Fruit fly (Drosophila melanogaster) whole organism, embryonic: ENCODE results near the gene CG15353.

ENCODE experiments used
- Ada2b ChIP-seq: fragments of 200-800 bp; sonication (Bioruptor generic); IDR thresholded peaks from 2 replicates; pipeline ENCODE4 v1.3.6; 2022; ENCODE audit warnings: missing biosample characterization, missing genetic modification characterization
- Adf1 ChIP-seq: fragments of 200-800 bp; sonication (Bioruptor generic); IDR thresholded peaks from 2 replicates; pipeline ENCODE4 v1.3.6; 2022; ENCODE audit warnings: missing biosample characterization, missing genetic modification characterization
- CG10366 ChIP-seq: fragments of 200-800 bp; sonication (Bioruptor generic); IDR thresholded peaks from 2 replicates; pipeline ENCODE4 v1.3.6; 2022; ENCODE audit warnings: missing biosample characterization, missing genetic modification characterization
- CG11247 ChIP-seq: fragments of 200-800 bp; sonication (Bioruptor generic); IDR thresholded peaks from 2 replicates; pipeline ENCODE4 v1.3.6; 2022; ENCODE audit warnings: missing biosample characterization, missing genetic modification characterization
- CG12299 ChIP-seq: fragments of 200-800 bp; sonication (Bioruptor generic); optimal IDR thresholded peaks from 2 replicates; lab custom pipeline; 2018; ENCODE audit warnings: missing biosample characterization, mild to moderate bottlenecking, missing genetic modification characterization
- CG14860 ChIP-seq: fragments of 200-800 bp; sonication (Bioruptor generic); IDR thresholded peaks from 3 replicates; pipeline ENCODE4 v1.3.6; 2022; ENCODE audit warnings: missing biosample characterization, missing genetic modification characterization; ENCODE audit not compliant: partially characterized antibody
- CG14965 ChIP-seq: fragments of 200-800 bp; sonication (Bioruptor generic); optimal IDR thresholded peaks from 2 replicates; lab custom pipeline; 2016; ENCODE audit warnings: missing biosample characterization, missing genetic modification characterization, borderline replicate concordance
- CG15514 ChIP-seq: fragments of 200-800 bp; sonication (Bioruptor generic); optimal IDR thresholded peaks from 3 replicates; lab custom pipeline; 2017; ENCODE audit warnings: missing biosample characterization, missing genetic modification characterization, mild to moderate bottlenecking, moderate library complexity, missing genetic modification reagents
- CG17802 ChIP-seq: fragments of 200-800 bp; sonication (Bioruptor generic); optimal IDR thresholded peaks from 2 replicates; lab custom pipeline; 2018; ENCODE audit warnings: missing biosample characterization, mild to moderate bottlenecking, missing genetic modification characterization, moderate library complexity
- CG18476 ChIP-seq: fragments of 200-800 bp; sonication (Bioruptor generic); optimal IDR thresholded peaks from 2 replicates; lab custom pipeline; 2016; ENCODE audit warnings: missing biosample characterization, mild to moderate bottlenecking, missing genetic modification characterization
- CG30403 ChIP-seq: fragments of 200-800 bp; sonication (Bioruptor generic); optimal IDR thresholded peaks from 3 replicates; lab custom pipeline; 2016; ENCODE audit warnings: missing biosample characterization, missing genetic modification characterization
- CG31441 ChIP-seq: fragments of 200-800 bp; sonication (Bioruptor generic); IDR thresholded peaks from 2 replicates; pipeline ENCODE4 v1.3.6; 2022; ENCODE audit warnings: missing biosample characterization, missing genetic modification characterization
- CG3163 ChIP-seq: fragments of 200-800 bp; sonication (Bioruptor generic); optimal IDR thresholded peaks from 3 replicates; lab custom pipeline; 2016; ENCODE audit warnings: missing biosample characterization, missing genetic modification characterization
- CG32767 ChIP-seq: fragments of 200-800 bp; sonication (Bioruptor generic); IDR thresholded peaks from 2 replicates; pipeline ENCODE4 v1.3.6; 2022; ENCODE audit warnings: missing biosample characterization, missing genetic modification characterization
- CG3726 ChIP-seq: fragments of 200-800 bp; sonication (Bioruptor generic); IDR thresholded peaks from 3 replicates; pipeline ENCODE4, ENCODE4 v1.3.6; 2022; ENCODE audit warnings: missing biosample characterization, missing genetic modification characterization
- CG3995 ChIP-seq: fragments of 200-800 bp; sonication (Bioruptor generic); optimal IDR thresholded peaks from 3 replicates; lab custom pipeline; 2016; ENCODE audit warnings: missing biosample characterization, missing genetic modification characterization
- CG6175 ChIP-seq: fragments of 200-800 bp; sonication (Bioruptor generic); IDR thresholded peaks from 3 replicates; pipeline ENCODE4 v1.3.6; 2022; ENCODE audit warnings: missing biosample characterization, missing genetic modification characterization
- CG8478 ChIP-seq: fragments of >200 bp; optimal IDR thresholded peaks from 2 replicates; lab custom pipeline; 2018
- CG9727 ChIP-seq: fragments of 200-800 bp; sonication (Bioruptor generic); optimal IDR thresholded peaks from 3 replicates; lab custom pipeline; 2017; ENCODE audit warnings: missing biosample characterization, mild to moderate bottlenecking, missing genetic modification characterization
- CG9876 ChIP-seq: fragments of 200-800 bp; sonication (Bioruptor generic); optimal IDR thresholded peaks from 2 replicates; lab custom pipeline; 2016; ENCODE audit warnings: missing biosample characterization, missing genetic modification characterization
- CTCF ChIP-seq: fragments of 200-800 bp; sonication (Bioruptor generic); optimal IDR thresholded peaks from 2 replicates; lab custom pipeline; 2017; ENCODE audit warnings: missing biosample characterization, mild to moderate bottlenecking, missing genetic modification characterization, moderate library complexity
- Fer2 ChIP-seq: fragments of 200-800 bp; sonication (Bioruptor generic); optimal IDR thresholded peaks from 2 replicates; lab custom pipeline; 2018; ENCODE audit warnings: missing biosample characterization, mild to moderate bottlenecking, missing genetic modification characterization, moderate library complexity
- Fer3 ChIP-seq: fragments of 200-800 bp; sonication (Bioruptor generic); optimal IDR thresholded peaks from 2 replicates; lab custom pipeline; 2018; ENCODE audit warnings: missing biosample characterization, mild to moderate bottlenecking, missing genetic modification characterization, moderate library complexity
- GATAe ChIP-seq: fragments of 200-800 bp; sonication (Bioruptor generic); conservative IDR thresholded peaks from 2 replicates; pipeline ENCODE4 v1.3.6; 2022; ENCODE audit warnings: missing biosample characterization, missing genetic modification characterization
- Gsc ChIP-seq: fragments of 200-800 bp; sonication (Bioruptor generic); IDR thresholded peaks from 2 replicates; pipeline ENCODE4 v1.3.6; 2022; ENCODE audit warnings: missing biosample characterization, missing genetic modification characterization
- HLH4C ChIP-seq: fragments of 200-800 bp; sonication (Bioruptor generic); IDR thresholded peaks from 3 replicates; pipeline ENCODE4 v1.3.6; 2022; ENCODE audit warnings: missing biosample characterization, missing genetic modification characterization; ENCODE audit not compliant: partially characterized antibody
- HLH54F ChIP-seq: fragments of 200-800 bp; sonication (Bioruptor generic); optimal IDR thresholded peaks from 3 replicates; lab custom pipeline; 2016; ENCODE audit warnings: missing biosample characterization, missing genetic modification characterization
- Lim3 ChIP-seq: fragments of 200-800 bp; sonication (Bioruptor generic); IDR thresholded peaks from 2 replicates; pipeline ENCODE4 v1.3.6; 2022; ENCODE audit warnings: missing biosample characterization, missing genetic modification characterization
- Max ChIP-seq: fragments of 200-800 bp; sonication (Bioruptor generic); optimal IDR thresholded peaks from 2 replicates; lab custom pipeline; 2016; ENCODE audit warnings: missing biosample characterization, mild to moderate bottlenecking, missing genetic modification characterization
- Meics ChIP-seq: fragments of 200-800 bp; sonication (Bioruptor generic); optimal IDR thresholded peaks from 2 replicates; lab custom pipeline; 2017; ENCODE audit warnings: missing biosample characterization, mild to moderate bottlenecking, missing genetic modification characterization
- Sry-δ ChIP-seq: fragments of 200-800 bp; sonication (Bioruptor generic); optimal IDR thresholded peaks from 2 replicates; lab custom pipeline; 2016; ENCODE audit warnings: missing biosample characterization, missing genetic modification characterization
- Xrp1 ChIP-seq: fragments of 200-800 bp; sonication (Bioruptor generic); IDR thresholded peaks from 2 replicates; pipeline ENCODE4 v1.3.6; 2022; ENCODE audit warnings: missing biosample characterization, missing genetic modification characterization
- YL-1 ChIP-seq: fragments of 200-800 bp; sonication (Bioruptor generic); optimal IDR thresholded peaks from 3 replicates; lab custom pipeline; 2017; ENCODE audit warnings: missing biosample characterization, mild to moderate bottlenecking, missing genetic modification characterization
- al ChIP-seq: fragments of 200-800 bp; sonication (Bioruptor generic); IDR thresholded peaks from 2 replicates; pipeline ENCODE4 v1.3.6; 2022; ENCODE audit warnings: missing biosample characterization, missing genetic modification characterization
- ato ChIP-seq: fragments of 200-800 bp; sonication (Bioruptor generic); IDR thresholded peaks from 2 replicates; pipeline ENCODE4 v1.3.6; 2022; ENCODE audit warnings: missing biosample characterization, missing genetic modification characterization; ENCODE audit not compliant: partially characterized antibody
- dmrt99B ChIP-seq: fragments of 200-800 bp; sonication (Bioruptor generic); optimal IDR thresholded peaks from 2 replicates; lab custom pipeline; 2018; ENCODE audit warnings: missing biosample characterization, mild to moderate bottlenecking, missing genetic modification characterization, moderate library complexity
- eve ChIP-seq, 2 experiments: fragments of >200 bp; optimal IDR thresholded peaks; 2 replicates each; lab custom pipeline; 2017; ENCODE audit warnings: missing biosample characterization in 2 of 2, missing genetic modification characterization in 2 of 2
- gt ChIP-seq: fragments of 200-800 bp; sonication (Bioruptor generic); IDR thresholded peaks from 2 replicates; pipeline ENCODE4 v1.3.6; 2022; ENCODE audit warnings: missing biosample characterization, missing genetic modification characterization
- hb ChIP-seq: fragments of 200-800 bp; sonication (Bioruptor generic); IDR thresholded peaks from 3 replicates; pipeline ENCODE4 v1.3.6; 2022; ENCODE audit warnings: missing biosample characterization, missing genetic modification characterization; ENCODE audit not compliant: partially characterized antibody
- hkb ChIP-seq, 2 experiments: fragments of 200-800 bp in 1 of 2; fragments of >200 bp in 1 of 2; sonication (Bioruptor generic) in 1 of 2; IDR thresholded peaks in 1 of 2; optimal IDR thresholded peaks in 1 of 2; 2 replicates each; pipeline versions ENCODE4 v1.3.6 to Lab custom; 2017 to 2022; ENCODE audit warnings: missing biosample characterization in 1 of 2, missing genetic modification characterization in 1 of 2
- ind ChIP-seq: fragments of 200-800 bp; sonication (Bioruptor generic); optimal IDR thresholded peaks from 3 replicates; lab custom pipeline; 2016; ENCODE audit warnings: missing biosample characterization, missing genetic modification characterization
- jing ChIP-seq: fragments of 200-800 bp; sonication (Bioruptor generic); optimal IDR thresholded peaks from 2 replicates; lab custom pipeline; 2018; ENCODE audit warnings: missing biosample characterization, mild to moderate bottlenecking, missing genetic modification characterization
- jumu ChIP-seq: fragments of 200-800 bp; sonication (Bioruptor generic); optimal IDR thresholded peaks from 3 replicates; lab custom pipeline; 2016; ENCODE audit warnings: missing biosample characterization, missing genetic modification characterization
- knrl ChIP-seq: fragments of 200-800 bp; sonication (Bioruptor generic); IDR thresholded peaks from 3 replicates; pipeline ENCODE4 v1.3.6; 2022; ENCODE audit warnings: missing biosample characterization, missing genetic modification characterization; ENCODE audit not compliant: partially characterized antibody
- otp ChIP-seq: fragments of 200-800 bp; sonication (Bioruptor generic); IDR thresholded peaks from 3 replicates; pipeline ENCODE4, ENCODE4 v1.3.6; 2022; ENCODE audit warnings: missing biosample characterization, missing genetic modification characterization
- pb ChIP-seq: fragments of 200-800 bp; sonication (Bioruptor generic); optimal IDR thresholded peaks from 3 replicates; lab custom pipeline; 2016; ENCODE audit warnings: missing biosample characterization, missing genetic modification characterization
- pum ChIP-seq: fragments of 200-800 bp; sonication (Bioruptor generic); optimal IDR thresholded peaks from 2 replicates; lab custom pipeline; 2016; ENCODE audit warnings: missing biosample characterization, missing genetic modification characterization
- tna ChIP-seq: fragments of 200-800 bp; sonication (Bioruptor generic); IDR thresholded peaks from 2 replicates; pipeline ENCODE4 v1.3.6; 2022; ENCODE audit warnings: missing biosample characterization, missing genetic modification characterization; ENCODE audit not compliant: partially characterized antibody
- trh ChIP-seq: fragments of 200-800 bp; sonication (Bioruptor generic); optimal IDR thresholded peaks from 2 replicates; lab custom pipeline; 2016; ENCODE audit warnings: missing biosample characterization, missing genetic modification characterization

CG15353 gene

DNA sequence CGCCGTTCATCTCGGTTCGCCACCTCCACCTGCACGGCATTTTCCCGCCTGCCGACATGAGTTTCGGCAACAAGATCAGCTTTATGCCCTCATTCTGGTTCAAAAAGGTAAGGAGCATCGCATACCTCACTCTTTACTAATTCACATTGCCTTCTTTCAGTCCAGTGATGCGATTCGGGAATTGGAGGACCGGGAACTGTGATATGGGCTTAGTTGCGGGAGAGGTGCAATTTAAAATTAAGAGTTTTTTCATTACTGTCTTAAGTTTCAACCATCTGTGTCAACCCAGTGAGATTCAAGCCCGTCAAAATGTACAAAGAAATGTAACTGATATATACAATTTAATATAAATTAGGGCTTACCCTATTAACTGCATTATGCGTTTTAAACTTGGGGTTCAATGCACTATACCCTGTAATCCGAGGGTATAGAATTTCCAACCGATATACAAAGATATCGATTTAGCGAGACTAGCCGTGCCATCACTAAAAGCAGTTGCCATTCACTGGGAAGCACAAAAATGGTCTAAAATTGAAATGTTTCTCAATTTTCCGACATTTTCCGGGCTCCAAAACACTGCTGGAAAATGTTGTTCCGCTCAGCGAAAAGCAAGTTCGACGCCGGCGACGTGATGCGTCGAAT, 25.1 kb downstream of the CG15353 start, which contains the start of gene CG7289 (continued):
- TF ChIP-seq Meics (no peak), Ada2b (GFP tag; lab: Robert Waterston, UW) (no peak), CG12299 (tag; lab: Kevin White, UChicago) (no peak), CG15514 (GFP tag; lab: Kevin White, UChicago) (peak; percentile 29), GATAe (GFP tag; lab: Robert Waterston, UW) (no peak), HLH4C (GFP tag; lab: Robert Waterston, UW) (peak; percentile 57; the same call in 2 of the 3 replicates), CG9727 (no peak), CG6175 (no peak), CG14965 (GFP tag; lab: Kevin White, UChicago) (no peak)

DNA sequence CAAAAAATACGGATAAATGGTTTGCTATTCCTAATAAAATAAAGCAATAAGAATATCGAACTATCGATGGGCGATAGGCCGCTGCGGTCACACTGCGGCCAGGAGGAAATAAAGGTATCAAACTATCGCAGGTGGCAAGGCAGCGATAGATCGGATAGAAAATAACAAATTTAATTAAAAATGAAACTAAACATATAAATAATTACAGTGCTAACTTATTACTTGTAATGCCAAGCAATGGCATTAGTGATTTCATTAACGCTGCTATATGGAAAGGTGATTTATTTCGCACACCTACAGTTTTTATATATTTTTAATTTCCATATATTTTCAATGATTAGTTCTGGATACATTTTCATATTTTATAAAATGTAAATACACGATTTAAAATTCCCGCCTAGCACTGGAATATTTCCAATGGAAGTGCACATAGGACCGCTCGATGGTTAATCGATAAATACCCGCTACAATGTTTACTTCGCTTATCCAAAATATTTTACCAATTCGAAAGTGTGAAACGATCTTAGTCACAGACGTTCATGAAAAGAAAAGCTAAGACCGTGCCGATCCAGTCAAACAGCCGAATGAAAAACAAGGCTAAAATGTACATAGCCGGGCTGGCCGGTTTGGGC, 26.2 kb downstream of the CG15353 start, which contains the start of the genes CG15356 and CG15362:
CG15356 (minus strand) TSS at position 48 of the 632 bp plus-strand sequence.
CG15362 (plus strand) TSS at position 469 of the 632 bp plus-strand sequence.
- TF ChIP-seq Lim3 (no peak), Max (GFP tag; lab: Kevin White, UChicago) (peak; percentile 55), jumu (GFP tag; lab: Kevin White, UChicago) (no peak), CG30403 (GFP tag; lab: Kevin White, UChicago) (peak; percentile 45), hkb (optimal IDR thresholded peaks at IDR 0.05; lab: Kevin White, UChicago) (no peak), hkb (GFP tag; IDR thresholded peaks at IDR 0.05; lab: Robert Waterston, UW) (no peak), CG3726 (no peak), hb (peak; percentile 100), Fer2 (tag; lab: Kevin White, UChicago) (peak; percentile 8), ind (GFP tag; lab: Kevin White, UChicago) (peak; percentile 22), pum (GFP tag; lab: Kevin White, UChicago) (no peak), trh (no peak), knrl (GFP tag; lab: Robert Waterston, UW) (peak; percentile 99), Xrp1 (GFP tag; lab: Robert Waterston, UW) (no peak), CG11247 (GFP tag; lab: Robert Waterston, UW) (no peak), CG9876 (GFP tag; lab: Kevin White, UChicago) (peak; percentile 19), CTCF (peak; percentile 17), dmrt99B (tag; lab: Kevin White, UChicago) (no peak), CG14860 (GFP tag; lab: Robert Waterston, UW) (peak; percentile 98), Sry-δ (GFP tag; lab: Kevin White, UChicago) (peak; percentile 85), CG8478 (no peak), CG31441 (GFP tag; lab: Robert Waterston, UW) (no peak), CG18476 (GFP tag; lab: Kevin White, UChicago) (peak; percentile 13), Adf1 (GFP tag; lab: Robert Waterston, UW) (peak; percentile 25; the same call in 1 of the 2 replicates), eve (GFP tag; optimal IDR thresholded peaks at IDR 0.05; lab: Kevin White, UChicago) (no peak), gt (GFP tag; lab: Robert Waterston, UW) (no peak), al (no peak), jing (no peak), otp (GFP tag; lab: Robert Waterston, UW) (0 out of 3 replicates have a peak, but pooled peaks have one; percentile 29), ato (peak; percentile 99), Fer3 (tag; lab: Kevin White, UChicago) (peak; percentile 29), CG17802 (tag; lab: Kevin White, UChicago) (no peak), tna (GFP tag; lab: Robert Waterston, UW) (peak; percentile 98), pb (GFP tag; lab: Kevin White, UChicago) (no peak), Gsc (GFP tag; lab: Robert Waterston, UW) (no peak), HLH54F (GFP tag; lab: Kevin White, UChicago) (peak; percentile 29), YL-1 (GFP tag; lab: Kevin White, UChicago) (peak; percentile 41), CG3163 (no peak), CG10366 (peak; percentile 28; the same call in 1 of the 2 replicates), CG3995 (GFP tag; lab: Kevin White, UChicago) (peak; percentile 88), CG32767 (GFP tag; lab: Robert Waterston, UW) (no peak)
